Fruit fly (Drosophila melanogaster) whole organism: ENCODE measurements around the gene Socs36E.

Source experiments
- CG8478 ChIP-seq: fragments of >200 bp; optimal IDR thresholded peaks from 2 replicates; lab custom pipeline; 2018; ENCODE audit warnings: inconsistent platforms
- Dll ChIP-seq: fragments of >200 bp; optimal IDR thresholded peaks from 2 replicates; lab custom pipeline; 2017
- pan ChIP-seq: fragments of >200 bp; optimal IDR thresholded peaks from 2 replicates; lab custom pipeline; 2017
- psq ChIP-seq: fragments of >200 bp; optimal IDR thresholded peaks from 2 replicates; lab custom pipeline; 2017
- usp ChIP-seq: fragments of >200 bp; optimal IDR thresholded peaks from 2 replicates; lab custom pipeline; 2017; ENCODE audit warnings: missing biosample characterization, missing genetic modification characterization, mixed read lengths

DNA sequence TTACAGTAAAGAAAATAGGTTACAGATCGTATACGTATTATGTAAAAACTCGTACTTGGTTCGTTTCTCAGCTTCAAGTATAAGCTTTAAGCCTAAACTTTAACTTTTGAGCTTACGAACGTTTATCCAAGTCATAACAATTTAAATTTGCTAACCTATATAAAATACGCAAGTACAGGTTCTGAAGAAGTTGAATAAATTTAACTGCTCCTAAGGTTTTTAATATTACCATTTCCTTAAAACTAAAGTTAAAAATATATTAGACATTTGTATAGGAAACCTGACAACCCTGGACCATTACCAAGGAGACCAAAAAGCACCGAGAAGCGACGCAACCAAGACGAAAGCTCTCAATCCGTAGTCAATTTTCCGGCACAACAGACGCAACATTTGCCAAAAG lies 32.6 kb downstream of the Socs36E start, which contains the start of gene CG5758:
- TF ChIP-seq psq (no peak), CG8478 (lab: Kevin White, UChicago) (no peak), pan (lab: Kevin White, UChicago) (no peak), usp (GFP tag; lab: Kevin White, UChicago) (no peak), Dll (no peak)
